Worm (Caenorhabditis elegans) whole organism, dauer: ENCODE data around the gene fbxc-28.
"Not testable (repeated sequence)": the region's sequence is repeated elsewhere in the genome, so short reads cannot be mapped to it uniquely, and the experiment has no call there.

Experiments
- unc-62 ChIP-seq: sonication (generic microtip); optimal IDR thresholded peaks from 2 replicates; lab custom pipeline; 2017; ENCODE audit warnings: missing biosample characterization, missing genetic modification reagents, missing genetic modification characterization

Gene fbxc-28

DNA sequence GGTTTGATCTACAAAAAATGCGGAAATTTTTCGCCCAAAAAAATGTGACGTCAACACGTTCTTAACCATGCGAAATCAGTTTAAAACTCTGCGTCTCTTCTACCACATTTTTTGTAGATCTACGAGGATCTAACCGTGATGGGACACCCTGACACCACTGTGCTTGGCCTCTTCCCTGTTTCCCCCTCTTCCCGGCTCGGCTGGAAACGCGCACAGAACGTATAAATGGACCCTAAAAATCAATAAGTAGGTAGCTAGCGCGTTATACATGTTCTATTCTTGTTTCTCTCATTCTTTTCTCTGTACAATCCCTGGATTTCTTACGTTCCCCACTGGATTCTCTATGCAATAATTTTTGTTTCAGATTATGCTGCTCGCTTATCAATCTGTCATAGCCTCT lies at the start of gene fbxc-28:
fbxc-28 (plus strand) TSS at position 301 of the 400 bp plus-strand sequence.
- no peak for TF ChIP-seq unc-62

- TF ChIP-seq unc-62, result no peak
Measured at ce11 chrII:875739-876138, 47.9 kb upstream of the fbxc-28 start.

ce11 chrII:880666-881226 lies 42.9 kb upstream of the fbxc-28 start:
- no peak for TF ChIP-seq unc-62

DNA sequence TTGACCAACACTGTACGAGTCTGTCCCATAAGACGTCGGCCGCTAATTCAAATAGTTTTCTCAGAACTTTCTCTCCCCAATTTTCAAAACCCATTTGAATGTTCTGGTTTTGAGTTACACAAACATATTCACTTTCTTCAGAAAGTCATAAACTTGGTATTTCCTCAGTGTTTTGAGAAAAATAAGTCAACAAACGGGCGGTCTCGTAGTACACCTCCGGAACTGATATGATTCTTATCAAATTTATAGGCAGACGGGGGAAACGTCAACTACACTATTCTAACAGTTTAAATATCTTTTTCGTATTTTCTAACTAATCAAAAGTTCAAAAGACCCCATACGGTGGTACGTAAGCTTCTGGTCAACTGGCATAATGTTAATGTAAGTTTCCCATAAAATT lies 39.4 kb upstream of the fbxc-28 start:
- no peak for TF ChIP-seq unc-62

- no peak for TF ChIP-seq unc-62
Measured at ce11 chrII:888024-888423, 35.6 kb upstream of the fbxc-28 start, which contains the start of gene T07D3.4. TSS of gene T07D3.4 (plus strand) at chrII:888309.

DNA sequence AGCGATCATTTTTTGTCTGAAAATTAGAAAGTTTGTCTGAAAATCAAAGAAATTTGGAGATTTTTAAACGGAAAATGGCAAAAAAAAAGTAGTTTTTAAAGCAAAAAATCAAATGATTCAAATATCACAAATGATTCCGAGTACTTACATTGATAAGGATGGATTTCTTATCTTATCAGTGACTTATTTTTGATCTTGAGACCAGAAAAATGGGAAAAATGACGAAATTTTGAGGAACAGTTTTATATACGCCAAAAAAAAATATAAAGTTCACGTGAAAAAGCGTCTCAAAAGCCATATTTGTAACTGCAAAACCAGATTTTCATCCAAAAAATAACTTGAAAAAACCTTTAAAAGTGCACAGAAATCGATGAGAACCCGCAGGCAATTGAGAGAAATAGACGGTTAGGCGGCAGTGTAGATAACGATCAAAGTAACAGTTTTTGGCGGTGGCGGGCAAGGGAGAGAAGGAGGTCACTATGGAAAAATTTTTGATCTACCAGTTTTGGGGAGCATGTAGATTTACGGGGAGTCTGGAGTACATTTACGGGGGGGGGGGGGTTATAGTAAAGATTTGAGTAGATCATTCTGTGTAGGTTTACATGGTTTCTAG lies 22.8 kb upstream of the fbxc-28 start, which contains the start of gene T07D3.9:
T07D3.9 (minus strand) TSS at position 194 of the 613 bp plus-strand sequence.
- no peak for TF ChIP-seq unc-62

- no peak for TF ChIP-seq unc-62
Measured at ce11 chrII:901632-902031, 22.0 kb upstream of the fbxc-28 start, which contains the start of gene T07D3.2. TSS of gene T07D3.2 (plus strand) at chrII:901932.

- TF ChIP-seq unc-62, result no peak
Measured at ce11 chrII:905335-905734, 18.3 kb upstream of the fbxc-28 start.

ce11 chrII:909554-909953 lies 14.1 kb upstream of the fbxc-28 start, which contains the start of the genes fbxc-24 and fbxc-27:
TSS of gene fbxc-24 (minus strand) at chrII:909654.
TSS of gene fbxc-27 (plus strand) at chrII:909769.
- TF ChIP-seq unc-62, result no peak

DNA sequence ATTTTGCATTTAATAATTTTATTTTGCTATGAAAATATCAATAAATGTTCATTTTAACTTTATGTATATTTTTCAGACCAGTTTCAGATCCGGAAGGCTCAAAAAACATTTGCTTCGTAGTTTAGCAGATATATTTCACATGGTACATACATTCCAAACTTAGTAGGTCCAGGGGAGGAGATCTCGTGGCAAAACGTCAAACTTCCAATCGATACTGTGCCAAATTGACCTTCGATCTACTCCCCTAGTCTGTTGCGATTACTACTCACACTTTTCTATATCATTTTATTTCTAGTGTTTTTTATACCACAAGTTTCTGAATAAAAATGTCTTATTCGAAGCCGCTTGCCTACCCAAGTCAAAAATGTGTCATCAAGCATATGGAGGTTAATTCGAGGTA lies 11.9 kb upstream of the fbxc-28 start, which contains the start of gene fbxc-31:
fbxc-31 (plus strand) TSS at position 301 of the 400 bp plus-strand sequence.
- no peak for TF ChIP-seq unc-62

- TF ChIP-seq unc-62, result no peak
Measured at ce11 chrII:913222-913722, 10.3 kb upstream of the fbxc-28 start, which contains the start of gene fbxc-33. TSS of gene fbxc-33 (plus strand) at chrII:913672.

DNA sequence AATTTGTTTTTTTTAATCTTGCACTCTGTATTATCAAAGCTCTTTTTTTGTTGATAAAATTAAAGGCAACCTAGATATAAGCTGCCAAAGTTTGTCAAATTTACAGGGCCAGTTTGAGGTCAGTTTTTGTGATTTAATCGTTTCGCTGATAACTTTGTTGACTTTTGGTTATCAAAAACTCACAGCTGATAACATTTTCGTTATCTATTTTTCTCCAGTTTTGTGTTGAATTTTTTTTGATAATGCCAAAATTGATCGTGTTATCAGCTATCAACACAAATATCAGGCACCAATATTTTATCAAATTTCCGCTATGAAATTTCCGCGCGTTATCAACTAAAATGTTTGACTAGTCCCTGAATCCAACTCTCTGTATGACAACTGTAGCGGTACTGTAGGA lies 8.4 kb upstream of the fbxc-28 start:
- no peak for TF ChIP-seq unc-62

- TF ChIP-seq unc-62, result no peak
Measured at ce11 chrII:915780-916179, 7.8 kb upstream of the fbxc-28 start, which contains the start of gene fbxc-29. TSS of gene fbxc-29 (plus strand) at chrII:916080.

- TF ChIP-seq unc-62, result no peak
Measured at ce11 chrII:917324-917723, 6.3 kb upstream of the fbxc-28 start, which contains the start of gene fbxc-30. TSS of gene fbxc-30 (plus strand) at chrII:917624.

DNA sequence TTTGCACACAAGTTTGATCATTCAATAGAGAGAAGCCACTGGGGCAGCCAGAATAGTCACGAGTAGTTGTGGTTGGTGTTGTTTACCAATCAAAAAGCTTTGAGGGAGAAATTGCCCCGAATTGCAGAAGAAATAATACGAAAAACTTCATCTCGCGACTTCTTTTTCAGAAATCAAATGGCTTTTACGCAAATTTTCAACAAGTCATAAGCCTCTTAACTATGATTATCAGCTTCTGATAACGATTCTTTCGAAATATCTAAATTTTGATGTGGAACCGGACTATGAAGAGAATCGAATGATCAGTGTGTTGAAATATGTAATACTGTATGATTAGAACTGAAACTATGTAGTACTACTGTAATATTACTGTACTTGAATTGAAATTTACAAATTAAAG lies 3.3 kb upstream of the fbxc-28 start:
- TF ChIP-seq unc-62, result no peak

ce11 chrII:922778-923177 lies 843 bp upstream of the fbxc-28 start:
- no peak for TF ChIP-seq unc-62

DNA sequence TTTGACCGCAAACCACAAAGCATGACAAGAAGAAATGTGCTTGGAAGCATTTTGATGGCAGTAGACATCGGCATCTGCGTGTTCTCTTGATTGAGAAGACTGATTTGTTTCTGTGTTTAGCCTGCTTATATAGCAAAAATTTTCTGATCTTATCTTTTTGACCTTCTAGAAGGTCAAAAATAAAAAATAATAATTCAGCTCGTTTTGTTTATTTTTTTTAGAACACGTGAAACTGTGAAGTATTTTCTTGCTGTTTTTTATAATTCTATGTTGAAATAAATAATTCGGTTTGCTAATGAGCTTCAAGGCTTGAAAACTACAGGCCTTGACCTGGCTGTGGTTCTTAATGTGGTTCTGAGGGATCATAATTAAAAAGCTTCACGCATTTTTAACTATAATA lies 3.7 kb downstream of the fbxc-28 start, which contains the start of gene R07C3.13:
R07C3.13 (minus strand) TSS at position 101 of the 400 bp plus-strand sequence.
- no peak for TF ChIP-seq unc-62

ce11 chrII:930871-931270 lies 7.2 kb downstream of the fbxc-28 start, which contains the start of gene fbxc-34:
TSS of gene fbxc-34 (plus strand) at chrII:931171.
- TF ChIP-seq unc-62, result not testable (repeated sequence)
